Worm (Caenorhabditis elegans): ENCODE data around the gene unc-96.

ce11 chrX:645589-645988, 24.5 kb upstream of the unc-96 start:
- TF ChIP-seq T22C8.4 (GFP tag; IDR thresholded peaks at IDR 0.05) (no peak), med-1 (GFP tag; optimal IDR thresholded peaks at IDR 0.05; ENCODE audit: insufficient read depth) (no peak), flt-1 (GFP tag; IDR thresholded peaks at IDR 0.05) (no peak)
